Worm (Caenorhabditis elegans) whole organism, late embryonic: Measurements from ENCODE around the gene C35D6.3.

Source experiments
- ama-1 ChIP-seq: fragments of 150-350 bp; optimal IDR thresholded peaks from 2 replicates; lab custom pipeline; 2014
- ceh-24 ChIP-seq: sonication (generic microtip); optimal IDR thresholded peaks from 2 replicates; lab custom pipeline; 2016; ENCODE audit warnings: mild to moderate bottlenecking, missing genetic modification characterization, missing compliant biosample characterization
- ets-4 ChIP-seq: sonication (generic microtip); optimal IDR thresholded peaks from 2 replicates; lab custom pipeline; 2016; ENCODE audit warnings: missing genetic modification characterization, missing compliant biosample characterization
- fkh-10 ChIP-seq: fragments of 150-350 bp; optimal IDR thresholded peaks from 2 replicates; lab custom pipeline; 2014; ENCODE audit warnings: missing biosample characterization, missing genetic modification reagents, missing genetic modification characterization
- gmeb-2 ChIP-seq: sonication (generic microtip); optimal IDR thresholded peaks from 2 replicates; lab custom pipeline; 2016; ENCODE audit warnings: missing genetic modification characterization, inconsistent platforms, missing compliant biosample characterization
- hlh-8 ChIP-seq: sonication (generic microtip); optimal IDR thresholded peaks from 2 replicates; lab custom pipeline; 2016; ENCODE audit warnings: missing genotype, missing genetic modification characterization, missing compliant biosample characterization
- madf-2 ChIP-seq: sonication (generic microtip); optimal IDR thresholded peaks from 2 replicates; lab custom pipeline; 2017; ENCODE audit warnings: missing genetic modification characterization, missing compliant biosample characterization
- pag-3 ChIP-seq: sonication (generic microtip); optimal IDR thresholded peaks from 2 replicates; lab custom pipeline; 2016; ENCODE audit warnings: missing compliant biosample characterization, missing genetic modification characterization, borderline replicate concordance
- pat-9 ChIP-seq: fragments of 200-800 bp; sonication (Bioruptor generic); optimal IDR thresholded peaks from 2 replicates; lab custom pipeline; 2018; ENCODE audit warnings: mild to moderate bottlenecking, missing genetic modification characterization, moderate library complexity, missing compliant biosample characterization
- pha-4 ChIP-seq: fragments of 150-350 bp; optimal IDR thresholded peaks from 2 replicates; lab custom pipeline; 2018; ENCODE audit warnings: missing biosample characterization, missing genetic modification reagents, missing genetic modification characterization
- syd-9 ChIP-seq: sonication (generic microtip); optimal IDR thresholded peaks from 2 replicates; lab custom pipeline; 2016; ENCODE audit warnings: mild to moderate bottlenecking, missing genetic modification characterization, moderate library complexity, missing compliant biosample characterization

DNA sequence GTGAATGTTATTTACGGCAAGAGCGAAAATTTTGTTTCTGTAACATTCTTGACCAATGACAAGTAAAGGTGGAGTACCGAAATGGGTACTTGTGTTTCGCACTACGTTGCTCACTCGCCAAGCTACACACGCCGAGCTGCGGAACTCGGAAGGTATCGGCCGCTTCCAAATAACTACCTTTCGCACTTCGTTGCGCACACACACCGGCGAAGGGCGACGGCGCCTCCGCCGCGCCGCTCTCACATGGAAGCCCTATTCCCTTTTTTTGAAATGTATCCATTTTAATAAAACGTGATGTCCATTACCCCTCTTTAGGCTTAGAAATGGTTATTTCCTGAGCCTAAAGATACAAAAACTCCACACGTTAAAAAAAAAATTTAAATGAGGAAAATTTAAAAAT is 39.7 kb upstream of the C35D6.3 start:
- TF ChIP-seq pha-4 (tag; lab: Kevin White, UChicago): no peak
- TF ChIP-seq fkh-10 (GFP tag; lab: Kevin White, UChicago): no peak
- no peak for TF ChIP-seq pat-9 (tag; lab: Kevin White, UChicago)
- TF ChIP-seq syd-9 (tag; lab: Kevin White, UChicago): no peak
- no peak for TF ChIP-seq ets-4 (tag; lab: Kevin White, UChicago)
- TF ChIP-seq ama-1: no peak
- no peak for TF ChIP-seq madf-2 (tag; lab: Kevin White, UChicago)
- TF ChIP-seq gmeb-2 (tag; lab: Kevin White, UChicago): no peak
- TF ChIP-seq hlh-8: no peak
- TF ChIP-seq ceh-24 (tag; lab: Kevin White, UChicago): no peak
- TF ChIP-seq pag-3 (tag; lab: Kevin White, UChicago): no peak
